Worm (Caenorhabditis elegans) whole organism, mixed stage, embryonic: ENCODE results near the gene C02B8.6.

ENCODE experiments used
- M03D4.4 ChIP-seq: sonication (generic microtip); optimal IDR thresholded peaks from 2 replicates; lab custom pipeline; 2017; ENCODE audit warnings: mild to moderate bottlenecking, missing genetic modification characterization, missing compliant biosample characterization
- bed-3 ChIP-seq: fragments of 200-800 bp; sonication (Bioruptor generic); optimal IDR thresholded peaks from 3 replicates; lab custom pipeline; 2018; ENCODE audit warnings: mild to moderate bottlenecking, missing genetic modification characterization, moderate library complexity, missing compliant biosample characterization
- blmp-1 ChIP-seq: fragments of 150-350 bp; optimal IDR thresholded peaks from 2 replicates; lab custom pipeline; 2014; ENCODE audit warnings: missing biosample characterization, missing genetic modification characterization
- ceh-39 ChIP-seq: fragments of 150-350 bp; optimal IDR thresholded peaks from 2 replicates; lab custom pipeline; 2014; ENCODE audit warnings: missing biosample characterization, missing genetic modification characterization
- ceh-43 ChIP-seq: fragments of 200-800 bp; sonication (Bioruptor generic); optimal IDR thresholded peaks from 2 replicates; lab custom pipeline; 2018; ENCODE audit warnings: mild to moderate bottlenecking, missing genetic modification characterization, moderate library complexity, missing compliant biosample characterization
- ceh-83 ChIP-seq: fragments of 200-800 bp; sonication (Bioruptor generic); optimal IDR thresholded peaks from 2 replicates; lab custom pipeline; 2018; ENCODE audit warnings: mild to moderate bottlenecking, missing genetic modification characterization, missing compliant biosample characterization
- ces-1 ChIP-seq: fragments of 150-350 bp; optimal IDR thresholded peaks from 2 replicates; lab custom pipeline; 2014; ENCODE audit warnings: missing biosample characterization, missing genetic modification reagents, missing genetic modification characterization
- cnd-1 ChIP-seq: fragments of 200-800 bp; sonication (Bioruptor generic); optimal IDR thresholded peaks from 2 replicates; lab custom pipeline; 2018; ENCODE audit warnings: mild to moderate bottlenecking, missing genetic modification characterization, missing compliant biosample characterization
- drap-1 ChIP-seq: fragments of 200-800 bp; sonication (Bioruptor generic); optimal IDR thresholded peaks from 3 replicates; lab custom pipeline; 2018; ENCODE audit warnings: mild to moderate bottlenecking, missing genetic modification characterization, missing compliant biosample characterization
- elt-1 ChIP-seq: sonication (generic microtip); optimal IDR thresholded peaks from 2 replicates; lab custom pipeline; 2017; ENCODE audit warnings: missing genetic modification characterization, mild to moderate bottlenecking, missing compliant biosample characterization, antibody characterized with exemption, moderate library complexity, borderline replicate concordance; ENCODE audit not compliant: insufficient read depth
- elt-3 ChIP-seq: fragments of 150-350 bp; optimal IDR thresholded peaks from 2 replicates; lab custom pipeline; 2014; ENCODE audit warnings: missing biosample characterization, missing genetic modification characterization
- flh-1 ChIP-seq: fragments of 200-800 bp; sonication (Bioruptor generic); optimal IDR thresholded peaks from 2 replicates; lab custom pipeline; 2018; ENCODE audit warnings: mild to moderate bottlenecking, missing genetic modification characterization, moderate library complexity, missing compliant biosample characterization
- ham-2 ChIP-seq: fragments of 200-800 bp; sonication (Bioruptor generic); optimal IDR thresholded peaks from 2 replicates; lab custom pipeline; 2018; ENCODE audit warnings: mild to moderate bottlenecking, missing genetic modification characterization, missing compliant biosample characterization
- hlh-1 ChIP-seq: fragments of 150-350 bp; optimal IDR thresholded peaks from 2 replicates; lab custom pipeline; 2014; ENCODE audit warnings: missing biosample characterization, missing genetic modification reagents, missing genetic modification characterization
- lin-13 ChIP-seq: fragments of 150-350 bp; optimal IDR thresholded peaks from 2 replicates; lab custom pipeline; 2014; ENCODE audit warnings: missing biosample characterization, missing genetic modification characterization
- lin-32 ChIP-seq: fragments of 200-800 bp; sonication (Bioruptor generic); optimal IDR thresholded peaks from 2 replicates; lab custom pipeline; 2018; ENCODE audit warnings: mild to moderate bottlenecking, missing genetic modification characterization, missing compliant biosample characterization
- lsy-2 ChIP-seq: fragments of 150-350 bp; optimal IDR thresholded peaks from 2 replicates; lab custom pipeline; 2014; ENCODE audit warnings: missing biosample characterization, missing genetic modification characterization
- mab-5 ChIP-seq: fragments of 150-350 bp; optimal IDR thresholded peaks from 2 replicates; lab custom pipeline; 2014; ENCODE audit warnings: missing biosample characterization, missing genetic modification characterization
- mep-1 ChIP-seq: fragments of 150-350 bp; optimal IDR thresholded peaks from 2 replicates; lab custom pipeline; 2017; ENCODE audit warnings: missing biosample characterization, missing genetic modification reagents, missing genetic modification characterization, inconsistent platforms
- mls-2 ChIP-seq: sonication (generic microtip); optimal IDR thresholded peaks from 2 replicates; lab custom pipeline; 2016; ENCODE audit warnings: mild to moderate bottlenecking, missing genetic modification characterization, moderate library complexity, missing compliant biosample characterization
- nhr-2 ChIP-seq: fragments of 150-350 bp; optimal IDR thresholded peaks from 2 replicates; lab custom pipeline; 2014; ENCODE audit warnings: missing biosample characterization, missing genetic modification characterization
- nhr-237 ChIP-seq: fragments of 150-350 bp; optimal IDR thresholded peaks from 2 replicates; lab custom pipeline; 2014; ENCODE audit warnings: missing biosample characterization, missing genetic modification characterization
- nhr-28 ChIP-seq: fragments of 150-350 bp; optimal IDR thresholded peaks from 2 replicates; lab custom pipeline; 2014; ENCODE audit warnings: missing biosample characterization, missing genetic modification characterization
- pha-4 ChIP-seq: fragments of 150-350 bp; optimal IDR thresholded peaks from 2 replicates; lab custom pipeline; 2018; ENCODE audit warnings: missing biosample characterization, missing genetic modification reagents, missing genetic modification characterization
- sem-2 ChIP-seq: fragments of 200-800 bp; sonication (Bioruptor generic); optimal IDR thresholded peaks from 2 replicates; lab custom pipeline; 2018; ENCODE audit warnings: mild to moderate bottlenecking, missing genetic modification characterization, missing compliant biosample characterization
- snpc-4 ChIP-seq: fragments of 150-350 bp; optimal IDR thresholded peaks from 2 replicates; lab custom pipeline; 2014; ENCODE audit warnings: missing biosample characterization, missing genetic modification characterization
- sptf-1 ChIP-seq: sonication (generic microtip); optimal IDR thresholded peaks from 2 replicates; lab custom pipeline; 2017; ENCODE audit warnings: mild to moderate bottlenecking, missing genetic modification characterization, moderate library complexity, missing compliant biosample characterization
- tbx-8 ChIP-seq: fragments of 200-800 bp; sonication (Bioruptor generic); optimal IDR thresholded peaks from 2 replicates; lab custom pipeline; 2018; ENCODE audit warnings: mild to moderate bottlenecking, missing genetic modification characterization, moderate library complexity, missing compliant biosample characterization
- unc-120 ChIP-seq: sonication (generic microtip); optimal IDR thresholded peaks from 2 replicates; lab custom pipeline; 2017; ENCODE audit warnings: missing genetic modification characterization, missing compliant biosample characterization; ENCODE audit not compliant: poor library complexity, severe bottlenecking
- unc-39 ChIP-seq: fragments of 150-350 bp; optimal IDR thresholded peaks from 2 replicates; lab custom pipeline; 2014; ENCODE audit warnings: missing biosample characterization, missing genetic modification characterization
- unc-62 ChIP-seq: fragments of 150-350 bp; optimal IDR thresholded peaks from 2 replicates; lab custom pipeline; 2014; ENCODE audit warnings: missing biosample characterization, missing genetic modification reagents, missing genetic modification characterization
- zip-8 ChIP-seq: fragments of 150-350 bp; optimal IDR thresholded peaks from 2 replicates; lab custom pipeline; 2014; ENCODE audit warnings: missing biosample characterization, missing genetic modification characterization
- ztf-11 ChIP-seq: fragments of 150-350 bp; optimal IDR thresholded peaks from 2 replicates; lab custom pipeline; 2014; ENCODE audit warnings: missing biosample characterization, missing genetic modification characterization

C02B8.6 gene

ce11 chrX:8162793-8163192, 26.7 kb upstream of the C02B8.6 start, which contains the start of gene F22F1.3:
F22F1.3 (minus strand) TSS chrX:8163073.
- TF ChIP-seq sptf-1 (tag; lab: Kevin White, UChicago), result no peak
- no peak for TF ChIP-seq zip-8 (tag; lab: Kevin White, UChicago)
- no peak for TF ChIP-seq unc-62 (GFP tag; lab: Kevin White, UChicago)
- TF ChIP-seq lin-32 (GFP tag; lab: Kevin White, UChicago), result no peak
- TF ChIP-seq pha-4 (tag; lab: Kevin White, UChicago), result no peak
- no peak for TF ChIP-seq nhr-2 (tag; lab: Kevin White, UChicago)
- TF ChIP-seq ceh-43 (GFP tag; lab: Kevin White, UChicago), result no peak
- no peak for TF ChIP-seq sem-2 (GFP tag; lab: Kevin White, UChicago)
- TF ChIP-seq mls-2 (tag; lab: Kevin White, UChicago), result no peak
- no peak for TF ChIP-seq snpc-4 (tag; lab: Kevin White, UChicago)
- no peak for TF ChIP-seq hlh-1 (tag; lab: Kevin White, UChicago)
- TF ChIP-seq elt-1 (tag; lab: Kevin White, UChicago), result no peak
- TF ChIP-seq lsy-2, result no peak
- TF ChIP-seq ham-2, result no peak
- no peak for TF ChIP-seq flh-1
- TF ChIP-seq elt-3 (tag; lab: Kevin White, UChicago), result no peak
- no peak for TF ChIP-seq mab-5 (tag; lab: Kevin White, UChicago)
- TF ChIP-seq nhr-28 (tag; lab: Kevin White, UChicago), result no peak

- TF ChIP-seq blmp-1 (tag; lab: Kevin White, UChicago) (no peak), ceh-43 (GFP tag; lab: Kevin White, UChicago) (peak; percentile 14), tbx-8 (GFP tag; lab: Kevin White, UChicago) (no peak), nhr-237 (tag; lab: Kevin White, UChicago) (no peak), unc-120 (tag; lab: Kevin White, UChicago) (no peak), unc-62 (GFP tag; lab: Kevin White, UChicago) (no peak), sptf-1 (tag; lab: Kevin White, UChicago) (no peak), mep-1 (peak; percentile 56), pha-4 (tag; lab: Kevin White, UChicago) (no peak), zip-8 (tag; lab: Kevin White, UChicago) (peak; percentile 47), M03D4.4 (tag; lab: Kevin White, UChicago) (no peak), unc-39 (tag; lab: Kevin White, UChicago) (no peak), snpc-4 (tag; lab: Kevin White, UChicago) (no peak), bed-3 (GFP tag; lab: Kevin White, UChicago) (no peak), elt-3 (tag; lab: Kevin White, UChicago) (no peak), ztf-11 (peak; percentile 20), hlh-1 (tag; lab: Kevin White, UChicago) (peak; percentile 3), drap-1 (no peak), mls-2 (tag; lab: Kevin White, UChicago) (no peak), ceh-39 (tag; lab: Kevin White, UChicago) (peak; percentile 70), cnd-1 (tag; lab: Kevin White, UChicago) (peak; percentile 52), nhr-2 (tag; lab: Kevin White, UChicago) (peak; percentile 72), flh-1 (no peak), ceh-83 (no peak)
Measured at ce11 chrX:8160016-8160415, 23.9 kb upstream of the C02B8.6 start.

DNA sequence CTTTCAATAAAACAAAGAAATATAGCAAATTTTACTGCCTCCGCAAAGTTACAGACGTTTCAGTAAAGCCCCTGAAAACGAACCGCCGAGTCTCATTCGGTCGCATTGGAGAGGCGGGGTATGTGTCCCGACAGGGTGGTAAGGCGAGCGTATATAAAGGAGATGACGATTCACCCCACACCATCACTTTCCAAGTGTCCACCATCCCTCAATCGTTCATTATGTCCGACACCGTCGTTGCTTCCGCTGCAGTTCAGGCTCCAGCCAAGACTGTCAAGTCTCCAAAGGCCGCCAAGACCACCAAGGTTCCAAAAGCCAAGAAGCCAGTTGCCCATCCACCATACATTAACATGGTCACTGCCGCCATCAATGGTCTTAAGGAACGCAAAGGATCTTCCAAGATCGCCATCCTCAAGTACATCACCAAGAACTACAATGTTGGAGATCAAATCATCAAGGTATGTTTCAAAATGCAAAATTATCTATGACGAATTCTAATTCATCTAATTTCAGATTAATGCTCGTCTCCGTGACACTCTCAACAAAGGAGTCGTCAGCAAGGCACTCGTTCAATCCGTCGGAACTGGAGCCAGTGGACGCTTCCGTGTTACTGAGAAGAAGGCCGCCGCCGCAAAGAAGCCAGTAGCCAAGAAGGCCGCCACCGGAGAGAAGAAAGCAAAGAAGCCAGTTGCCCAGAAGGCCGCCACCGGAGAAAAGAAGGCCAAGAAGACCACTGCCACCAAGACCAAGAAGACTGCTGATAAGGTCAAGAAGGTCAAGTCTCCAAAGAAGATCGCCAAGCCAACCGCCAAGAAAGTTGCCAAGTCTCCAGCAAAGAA, 23.1 kb upstream of the C02B8.6 start, which contains the start of gene hil-3:
Gene hil-3, plus strand, starts transcription at position 195 of the 839 bp plus-strand sequence.
- TF ChIP-seq ham-2, result no peak
- TF ChIP-seq snpc-4 (tag; lab: Kevin White, UChicago), result no peak
- peak; percentile 76 for TF ChIP-seq mep-1
- no peak for TF ChIP-seq mls-2 (tag; lab: Kevin White, UChicago)
- TF ChIP-seq sem-2 (GFP tag; lab: Kevin White, UChicago), result peak; percentile 26
- TF ChIP-seq unc-62 (GFP tag; lab: Kevin White, UChicago), result no peak
- TF ChIP-seq lin-32 (GFP tag; lab: Kevin White, UChicago), result no peak
- no peak for TF ChIP-seq ceh-39 (tag; lab: Kevin White, UChicago)
- TF ChIP-seq drap-1, result no peak
- peak; percentile 64 for TF ChIP-seq ceh-83
- no peak for TF ChIP-seq M03D4.4 (tag; lab: Kevin White, UChicago)
- peak; percentile 34 for TF ChIP-seq pha-4 (tag; lab: Kevin White, UChicago)
- TF ChIP-seq flh-1, result no peak
- no peak for TF ChIP-seq elt-1 (tag; lab: Kevin White, UChicago)
- no peak for TF ChIP-seq hlh-1 (tag; lab: Kevin White, UChicago)
- TF ChIP-seq cnd-1 (tag; lab: Kevin White, UChicago), result peak; percentile 48
- TF ChIP-seq unc-39 (tag; lab: Kevin White, UChicago), result no peak
- no peak for TF ChIP-seq unc-120 (tag; lab: Kevin White, UChicago)
- TF ChIP-seq ztf-11, result peak; percentile 40
- TF ChIP-seq lsy-2, result peak; percentile 11
- peak; percentile 75 for TF ChIP-seq lin-13 (tag; lab: Kevin White, UChicago)
- TF ChIP-seq bed-3 (GFP tag; lab: Kevin White, UChicago), result no peak
- no peak for TF ChIP-seq nhr-2 (tag; lab: Kevin White, UChicago)
- TF ChIP-seq ces-1 (GFP tag; lab: Kevin White, UChicago), result no peak
- TF ChIP-seq nhr-28 (tag; lab: Kevin White, UChicago), result no peak
- TF ChIP-seq ceh-43 (GFP tag; lab: Kevin White, UChicago), result no peak
- no peak for TF ChIP-seq zip-8 (tag; lab: Kevin White, UChicago)
